In the genomic region with DNA sequence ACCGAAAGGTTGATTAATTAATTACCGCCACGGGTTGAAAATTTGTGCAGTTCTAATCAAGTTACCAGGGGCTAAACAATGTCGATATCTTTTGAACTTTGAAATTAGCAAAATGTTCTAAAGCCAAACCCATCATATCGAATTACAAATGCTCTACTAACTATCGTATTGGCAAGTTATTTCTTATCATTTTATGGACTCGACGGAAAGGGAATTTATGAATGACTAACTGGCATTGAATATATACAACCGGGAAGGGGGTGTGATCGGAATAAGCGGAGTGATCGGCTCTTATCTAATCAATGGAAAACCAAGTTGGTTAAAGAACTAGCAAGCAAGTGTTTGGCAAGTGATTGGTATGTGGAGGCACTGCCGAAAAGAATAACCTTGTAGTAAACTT, we compare ENCODE assay signal across 1 fruit fly cellular context.
TF ChIP-seq lines count a peak whose summit lies in the region.

No protein-coding gene starts in this region.

TF ChIP-seq in whole organism, embryonic, 481 proteins besides CTCF, POLR2A, EP300 and RAD21 (continued from another document):
- TF ChIP-seq dpn (GFP tag; optimal IDR thresholded peaks at IDR 0.05; lab: Kevin White, UChicago) (no peak), emc (GFP tag; optimal IDR thresholded peaks at IDR 0.05; lab: Kevin White, UChicago) (no peak), gem (tag; optimal IDR thresholded peaks at IDR 0.05; lab: Kevin White, UChicago) (no peak), Nf-YB (GFP tag; optimal IDR thresholded peaks at IDR 0.05; lab: Kevin White, UChicago) (no peak), sr (GFP tag; IDR thresholded peaks at IDR 0.05; lab: Robert Waterston, UW) (no peak), CG2712 (tag; optimal IDR thresholded peaks at IDR 0.05; lab: Kevin White, UChicago) (no peak), NfI (GFP tag; optimal IDR thresholded peaks at IDR 0.05; lab: Kevin White, UChicago) (peak; percentile 23), gcm2 (GFP tag; optimal IDR thresholded peaks at IDR 0.05; lab: Kevin White, UChicago) (no peak), fd64A (GFP tag; optimal IDR thresholded peaks at IDR 0.05; lab: Kevin White, UChicago) (no peak), exex (tag; optimal IDR thresholded peaks at IDR 0.05; lab: Kevin White, UChicago) (peak; percentile 97), row (GFP tag; IDR thresholded peaks at IDR 0.05; lab: Robert Waterston, UW) (peak; percentile 76), CG6175 (GFP tag; IDR thresholded peaks at IDR 0.05; lab: Robert Waterston, UW) (no peak), CG31388 (GFP tag; optimal IDR thresholded peaks at IDR 0.05; lab: Kevin White, UChicago) (no peak), CG2120 (GFP tag; optimal IDR thresholded peaks at IDR 0.05; lab: Kevin White, UChicago) (peak; percentile 59), her (GFP tag; optimal IDR thresholded peaks at IDR 0.05; lab: Kevin White, UChicago) (peak; percentile 18), lola (GFP tag; optimal IDR thresholded peaks at IDR 0.05; lab: Kevin White, UChicago) (no peak), tup (GFP tag; optimal IDR thresholded peaks at IDR 0.05; lab: Kevin White, UChicago) (no peak), gt (GFP tag; IDR thresholded peaks at IDR 0.05; lab: Robert Waterston, UW) (no peak), lmd (GFP tag; IDR thresholded peaks at IDR 0.05; lab: Robert Waterston, UW) (no peak), lab (GFP tag; optimal IDR thresholded peaks at IDR 0.05; lab: Kevin White, UChicago) (peak; percentile 86), CG34224 (GFP tag; IDR thresholded peaks at IDR 0.05; lab: Robert Waterston, UW; ENCODE audit: partially characterized antibody) (no peak), CG13775 (GFP tag; optimal IDR thresholded peaks at IDR 0.05; lab: Kevin White, UChicago) (no peak), Atf6 (GFP tag; IDR thresholded peaks at IDR 0.05; lab: Robert Waterston, UW) (peak; percentile 62; the same call in 1 of the 2 replicates), Dbx (GFP tag; IDR thresholded peaks at IDR 0.05; lab: Robert Waterston, UW) (no peak), CG3838 (GFP tag; optimal IDR thresholded peaks at IDR 0.05; lab: Kevin White, UChicago) (no peak), Poxn (GFP tag; IDR thresholded peaks at IDR 0.05; lab: Robert Waterston, UW) (no peak), amos (GFP tag; IDR thresholded peaks at IDR 0.05; lab: Robert Waterston, UW; ENCODE audit: partially characterized antibody) (no peak), Six4 (GFP tag; optimal IDR thresholded peaks at IDR 0.05; lab: Kevin White, UChicago) (no peak), croc (GFP tag; conservative IDR thresholded peaks at IDR 0.05; lab: Robert Waterston, UW) (no peak), btn (GFP tag; optimal IDR thresholded peaks at IDR 0.05; lab: Kevin White, UChicago) (no peak), CG11695 (GFP tag; IDR thresholded peaks at IDR 0.05; lab: Robert Waterston, UW) (no peak), Trl (optimal IDR thresholded peaks at IDR 0.05; lab: Kevin White, UChicago) (no peak), Trl (GFP tag; optimal IDR thresholded peaks at IDR 0.05; lab: Kevin White, UChicago) (no peak), CG10543 (GFP tag; optimal IDR thresholded peaks at IDR 0.05; lab: Kevin White, UChicago) (peak; percentile 52), lilli (GFP tag; optimal IDR thresholded peaks at IDR 0.05; lab: Kevin White, UChicago) (peak; percentile 24), ssp (GFP tag; IDR thresholded peaks at IDR 0.05; lab: Robert Waterston, UW) (no peak), bcd (GFP tag; optimal IDR thresholded peaks at IDR 0.05; lab: Kevin White, UChicago) (no peak), CG10462 (GFP tag; optimal IDR thresholded peaks at IDR 0.05; lab: Kevin White, UChicago) (no peak), CG7928 (GFP tag; optimal IDR thresholded peaks at IDR 0.05; lab: Kevin White, UChicago) (no peak), D (optimal IDR thresholded peaks at IDR 0.05; lab: Kevin White, UChicago) (no peak), D (GFP tag; optimal IDR thresholded peaks at IDR 0.05; lab: Kevin White, UChicago) (no peak), CG4854 (GFP tag; optimal IDR thresholded peaks at IDR 0.05; lab: Kevin White, UChicago) (no peak), Tbp (GFP tag; optimal IDR thresholded peaks at IDR 0.05; lab: Kevin White, UChicago) (no peak)
